Fruit fly (Drosophila melanogaster) whole organism, embryonic: ENCODE data around the gene CG14537.

Source experiments
- Blimp-1 ChIP-seq: fragments of 200-800 bp; sonication (Bioruptor generic); optimal IDR thresholded peaks from 3 replicates; lab custom pipeline; 2018; ENCODE audit warnings: missing biosample characterization, missing genetic modification characterization, mild to moderate bottlenecking, moderate library complexity, missing genetic modification reagents
- CG10366 ChIP-seq: fragments of 200-800 bp; sonication (Bioruptor generic); IDR thresholded peaks from 2 replicates; pipeline ENCODE4 v1.3.6; 2022; ENCODE audit warnings: missing biosample characterization, missing genetic modification characterization
- CG10543 ChIP-seq: fragments of 200-800 bp; sonication (Bioruptor generic); optimal IDR thresholded peaks from 3 replicates; lab custom pipeline; 2017; ENCODE audit warnings: missing biosample characterization, mild to moderate bottlenecking, missing genetic modification characterization, moderate library complexity
- CG11247 ChIP-seq: fragments of 200-800 bp; sonication (Bioruptor generic); IDR thresholded peaks from 2 replicates; pipeline ENCODE4 v1.3.6; 2022; ENCODE audit warnings: missing biosample characterization, missing genetic modification characterization
- CG11456 ChIP-seq: fragments of 200-800 bp; sonication (Bioruptor generic); IDR thresholded peaks from 3 replicates; pipeline ENCODE4 v1.3.6; 2022; ENCODE audit warnings: missing biosample characterization, missing genetic modification characterization
- CG12659 ChIP-seq: fragments of 200-800 bp; sonication (Bioruptor generic); optimal IDR thresholded peaks from 3 replicates; lab custom pipeline; 2017; ENCODE audit warnings: mild to moderate bottlenecking, missing biosample characterization, missing genetic modification reagents, missing genetic modification characterization
- CG13123 ChIP-seq: fragments of 200-800 bp; sonication (Bioruptor generic); optimal IDR thresholded peaks from 2 replicates; lab custom pipeline; 2016; ENCODE audit warnings: missing biosample characterization, missing genetic modification characterization
- CG13424 ChIP-seq: fragments of 200-800 bp; sonication (Bioruptor generic); optimal IDR thresholded peaks from 2 replicates; lab custom pipeline; 2019; ENCODE audit warnings: missing biosample characterization, mild to moderate bottlenecking, missing genetic modification characterization, moderate library complexity
- CG15011 ChIP-seq: fragments of 200-800 bp; sonication (Bioruptor generic); optimal IDR thresholded peaks from 3 replicates; lab custom pipeline; 2018; ENCODE audit warnings: missing biosample characterization, mild to moderate bottlenecking, missing genetic modification characterization
- CG16779 ChIP-seq: fragments of 200-800 bp; sonication (Bioruptor generic); IDR thresholded peaks from 2 replicates; pipeline ENCODE4 v1.3.6; 2022; ENCODE audit warnings: missing biosample characterization, missing genetic modification characterization
- CG17186 ChIP-seq: fragments of 200-800 bp; sonication (Bioruptor generic); optimal IDR thresholded peaks from 3 replicates; lab custom pipeline; 2017; ENCODE audit warnings: missing biosample characterization, missing genetic modification reagents, missing genetic modification characterization
- CG17359 ChIP-seq: fragments of 200-800 bp; sonication (Bioruptor generic); optimal IDR thresholded peaks from 3 replicates; lab custom pipeline; 2018; ENCODE audit warnings: missing biosample characterization, mild to moderate bottlenecking, missing genetic modification characterization, moderate library complexity
- CG1792 ChIP-seq: fragments of 200-800 bp; sonication (Bioruptor generic); optimal IDR thresholded peaks from 2 replicates; lab custom pipeline; 2016; ENCODE audit warnings: missing biosample characterization, missing genetic modification characterization
- CG18262 ChIP-seq: fragments of 200-800 bp; optimal IDR thresholded peaks from 3 replicates; lab custom pipeline; 2019; ENCODE audit warnings: missing biosample characterization, mild to moderate bottlenecking, missing genetic modification characterization, moderate library complexity
- CG2116 ChIP-seq: fragments of 200-800 bp; sonication (Bioruptor generic); optimal IDR thresholded peaks from 3 replicates; lab custom pipeline; 2018; ENCODE audit warnings: missing biosample characterization, mild to moderate bottlenecking, missing genetic modification characterization
- CG2120 ChIP-seq: fragments of 200-800 bp; sonication (Bioruptor generic); optimal IDR thresholded peaks from 3 replicates; lab custom pipeline; 2016; ENCODE audit warnings: missing biosample characterization, missing genetic modification characterization
- CG2875 ChIP-seq: fragments of 200-800 bp; sonication (Bioruptor generic); optimal IDR thresholded peaks from 2 replicates; lab custom pipeline; 2017; ENCODE audit warnings: missing biosample characterization, mild to moderate bottlenecking, missing genetic modification characterization, missing genetic modification reagents
- CG3281 ChIP-seq: fragments of 200-800 bp; sonication (Bioruptor generic); optimal IDR thresholded peaks from 3 replicates; lab custom pipeline; 2017; ENCODE audit warnings: missing biosample characterization, mild to moderate bottlenecking, missing genetic modification characterization
- CG4282 ChIP-seq: fragments of 200-800 bp; sonication (Bioruptor generic); optimal IDR thresholded peaks from 2 replicates; lab custom pipeline; 2016; ENCODE audit warnings: missing biosample characterization, missing genetic modification characterization
- CG4424 ChIP-seq: fragments of 200-800 bp; sonication (Bioruptor generic); optimal IDR thresholded peaks from 3 replicates; lab custom pipeline; 2016; ENCODE audit warnings: missing biosample characterization, missing genetic modification characterization
- CG6689 ChIP-seq: fragments of 200-800 bp; sonication (Bioruptor generic); IDR thresholded peaks from 2 replicates; pipeline ENCODE4 v1.3.6; 2022; ENCODE audit warnings: missing biosample characterization, missing genetic modification characterization
- CG6854 ChIP-seq: fragments of 200-800 bp; sonication (Bioruptor generic); optimal IDR thresholded peaks from 3 replicates; lab custom pipeline; 2017; ENCODE audit warnings: missing biosample characterization, mild to moderate bottlenecking, missing genetic modification characterization
- CG7556 ChIP-seq: fragments of 200-800 bp; sonication (Bioruptor generic); optimal IDR thresholded peaks from 2 replicates; lab custom pipeline; 2017; ENCODE audit warnings: missing biosample characterization, mild to moderate bottlenecking, missing genetic modification characterization
- CG8924 ChIP-seq: fragments of 200-800 bp; optimal IDR thresholded peaks from 3 replicates; lab custom pipeline; 2019; ENCODE audit warnings: missing biosample characterization, mild to moderate bottlenecking, missing genetic modification characterization, moderate library complexity
- CHES-1-like ChIP-seq: fragments of 200-800 bp; sonication (Bioruptor generic); optimal IDR thresholded peaks from 2 replicates; lab custom pipeline; 2016; ENCODE audit warnings: missing biosample characterization, missing genetic modification characterization
- CkIIα-i1 ChIP-seq: fragments of 200-800 bp; sonication (Bioruptor generic); IDR thresholded peaks from 2 replicates; pipeline ENCODE4 v1.3.6; 2022; ENCODE audit warnings: missing biosample characterization, missing genetic modification characterization
- CrebB ChIP-seq: fragments of 200-800 bp; sonication (Bioruptor generic); optimal IDR thresholded peaks from 3 replicates; lab custom pipeline; 2018; ENCODE audit warnings: missing biosample characterization, mild to moderate bottlenecking, missing genetic modification characterization
- Dbx ChIP-seq: fragments of 200-800 bp; sonication (Bioruptor generic); IDR thresholded peaks from 3 replicates; pipeline ENCODE4 v1.3.6; 2022; ENCODE audit warnings: missing biosample characterization, missing genetic modification characterization
- Fer1 ChIP-seq: fragments of 200-800 bp; sonication (Bioruptor generic); optimal IDR thresholded peaks from 2 replicates; lab custom pipeline; 2017; ENCODE audit warnings: missing biosample characterization, mild to moderate bottlenecking, missing genetic modification characterization
- HmgZ ChIP-seq: fragments of 200-800 bp; sonication (Bioruptor generic); optimal IDR thresholded peaks from 2 replicates; lab custom pipeline; 2018; ENCODE audit warnings: missing biosample characterization, mild to moderate bottlenecking, missing genetic modification characterization
- Hr39 ChIP-seq: fragments of >200 bp; optimal IDR thresholded peaks from 2 replicates; lab custom pipeline; 2017
- Hsf ChIP-seq: fragments of 200-800 bp; sonication (Bioruptor generic); optimal IDR thresholded peaks from 3 replicates; lab custom pipeline; 2016; ENCODE audit warnings: missing biosample characterization, missing genetic modification characterization
- Meics ChIP-seq: fragments of 200-800 bp; sonication (Bioruptor generic); optimal IDR thresholded peaks from 2 replicates; lab custom pipeline; 2017; ENCODE audit warnings: missing biosample characterization, mild to moderate bottlenecking, missing genetic modification characterization
- Mrtf ChIP-seq: fragments of 200-800 bp; sonication (Bioruptor generic); IDR thresholded peaks from 3 replicates; pipeline ENCODE4 v1.3.6; 2022; ENCODE audit warnings: missing biosample characterization, missing genetic modification characterization
- NK7.1 ChIP-seq: fragments of 200-800 bp; sonication (Bioruptor generic); optimal IDR thresholded peaks from 3 replicates; lab custom pipeline; 2016; ENCODE audit warnings: missing biosample characterization, missing genetic modification characterization
- Ravus ChIP-seq: fragments of 200-800 bp; sonication (Bioruptor generic); IDR thresholded peaks from 2 replicates; pipeline ENCODE4 v1.3.6; 2022; ENCODE audit warnings: missing biosample characterization, missing genetic modification characterization
- Ssrp ChIP-seq: fragments of 200-800 bp; sonication (Bioruptor generic); optimal IDR thresholded peaks from 2 replicates; lab custom pipeline; 2018; ENCODE audit warnings: missing biosample characterization, mild to moderate bottlenecking, missing genetic modification characterization, moderate library complexity
- Xrp1 ChIP-seq: fragments of 200-800 bp; sonication (Bioruptor generic); IDR thresholded peaks from 2 replicates; pipeline ENCODE4 v1.3.6; 2022; ENCODE audit warnings: missing biosample characterization, missing genetic modification characterization
- ara ChIP-seq: fragments of 200-800 bp; sonication (Bioruptor generic); IDR thresholded peaks from 2 replicates; pipeline ENCODE4 v1.3.6; 2022; ENCODE audit warnings: missing biosample characterization, missing genetic modification characterization
- chm ChIP-seq: fragments of 200-800 bp; sonication (Bioruptor generic); IDR thresholded peaks from 2 replicates; pipeline ENCODE4 v1.3.6; 2022; ENCODE audit warnings: missing biosample characterization, missing genetic modification characterization
- crc ChIP-seq: fragments of 200-800 bp; sonication (Bioruptor generic); optimal IDR thresholded peaks from 2 replicates; lab custom pipeline; 2016; ENCODE audit warnings: missing biosample characterization, missing genetic modification characterization
- cwo ChIP-seq: fragments of 200-800 bp; sonication (Bioruptor generic); optimal IDR thresholded peaks from 3 replicates; lab custom pipeline; 2017; ENCODE audit warnings: missing biosample characterization, missing genetic modification characterization, mild to moderate bottlenecking, moderate library complexity, missing genetic modification reagents
- dpn ChIP-seq, 2 experiments: fragments of 200-800 bp; sonication (Bioruptor generic); optimal IDR thresholded peaks; 3 replicates each; lab custom pipeline; 2016; ENCODE audit warnings: missing biosample characterization in 2 of 2, missing genetic modification characterization in 2 of 2
- fd64A ChIP-seq: fragments of 200-800 bp; sonication (Bioruptor generic); optimal IDR thresholded peaks from 3 replicates; lab custom pipeline; 2018; ENCODE audit warnings: missing biosample characterization, mild to moderate bottlenecking, missing genetic modification characterization
- insv ChIP-seq, 2 experiments: fragments of 200-800 bp; sonication (Bioruptor generic); optimal IDR thresholded peaks; 3 replicates each; lab custom pipeline; 2016 to 2018; ENCODE audit warnings: missing biosample characterization in 2 of 2, missing genetic modification characterization in 2 of 2
- lab ChIP-seq: fragments of 200-800 bp; sonication (Bioruptor generic); optimal IDR thresholded peaks from 3 replicates; lab custom pipeline; 2017; ENCODE audit warnings: missing biosample characterization, missing genetic modification characterization, mild to moderate bottlenecking, moderate library complexity, missing genetic modification reagents
- mirr ChIP-seq: fragments of 200-800 bp; sonication (Bioruptor generic); optimal IDR thresholded peaks from 3 replicates; lab custom pipeline; 2018; ENCODE audit warnings: missing biosample characterization, mild to moderate bottlenecking, missing genetic modification characterization
- pros ChIP-seq: fragments of 200-800 bp; sonication (Bioruptor generic); optimal IDR thresholded peaks from 3 replicates; lab custom pipeline; 2019; ENCODE audit warnings: missing biosample characterization, mild to moderate bottlenecking, missing genetic modification characterization, moderate library complexity
- schlank ChIP-seq: fragments of 200-800 bp; sonication (Bioruptor generic); optimal IDR thresholded peaks from 2 replicates; lab custom pipeline; 2018; ENCODE audit warnings: missing biosample characterization, mild to moderate bottlenecking, missing genetic modification characterization
- sr ChIP-seq: fragments of 200-800 bp; sonication (Bioruptor generic); IDR thresholded peaks from 3 replicates; pipeline ENCODE4 v1.3.6; 2022; ENCODE audit warnings: missing biosample characterization, missing genetic modification characterization
- unpg ChIP-seq: fragments of 200-800 bp; sonication (Bioruptor generic); optimal IDR thresholded peaks from 3 replicates; lab custom pipeline; 2018; ENCODE audit warnings: missing biosample characterization, mild to moderate bottlenecking, missing genetic modification characterization, moderate library complexity

The CG14537 gene

dm6 chr2L:7813357-7813756, 26.9 kb upstream of the CG14537 start (continued):
- TF ChIP-seq CG10543 (GFP tag; lab: Kevin White, UChicago), result peak; percentile 86
- TF ChIP-seq CG11456 (GFP tag; lab: Robert Waterston, UW), result peak; percentile 56; the same call in 1 of the 3 replicates
- TF ChIP-seq CG15011 (GFP tag; lab: Kevin White, UChicago), result peak; percentile 48
- TF ChIP-seq NK7.1 (GFP tag; lab: Kevin White, UChicago), result peak; percentile 46
- peak; percentile 1 for TF ChIP-seq CG4282
- TF ChIP-seq CG10366 (GFP tag; lab: Robert Waterston, UW), result no peak
- TF ChIP-seq CG3281 (GFP tag; lab: Kevin White, UChicago), result peak; percentile 75
- TF ChIP-seq Xrp1 (GFP tag; lab: Robert Waterston, UW), result peak; percentile 62
- TF ChIP-seq CG7556 (GFP tag; lab: Kevin White, UChicago), result peak; percentile 34
- TF ChIP-seq HmgZ, result no peak
- no peak for TF ChIP-seq Mrtf (GFP tag; lab: Robert Waterston, UW)
- TF ChIP-seq Ravus (GFP tag; lab: Robert Waterston, UW), result no peak
- TF ChIP-seq CG2875, result peak; percentile 35
- TF ChIP-seq CG4424 (GFP tag; lab: Kevin White, UChicago), result no peak
- peak; percentile 54 for TF ChIP-seq CG8924
- peak; percentile 29; the same call in 1 of the 3 replicates for TF ChIP-seq Dbx (GFP tag; lab: Robert Waterston, UW)
- TF ChIP-seq CG16779 (GFP tag; lab: Robert Waterston, UW), result no peak
- no peak for TF ChIP-seq CkIIα-i1 (GFP tag; lab: Robert Waterston, UW)
- peak; percentile 33 for TF ChIP-seq CG6854 (GFP tag; lab: Kevin White, UChicago)
- TF ChIP-seq CrebB (tag; lab: Kevin White, UChicago), result peak; percentile 50
- peak; percentile 90 for TF ChIP-seq lab (GFP tag; lab: Kevin White, UChicago)
- peak; percentile 24 for TF ChIP-seq unpg (GFP tag; lab: Kevin White, UChicago)
- TF ChIP-seq fd64A (GFP tag; lab: Kevin White, UChicago), result peak; percentile 81
- TF ChIP-seq CG12659, result peak; percentile 35
- peak in 1 of 2 experiments; percentile 23 for TF ChIP-seq insv (GFP tag; optimal IDR thresholded peaks at IDR 0.05; lab: Kevin White, UChicago)
- TF ChIP-seq sr (GFP tag; lab: Robert Waterston, UW), result no peak
- TF ChIP-seq crc (GFP tag; lab: Kevin White, UChicago), result peak; percentile 3
- peak; percentile 14 for TF ChIP-seq CG13424
- TF ChIP-seq CG6689, result no peak; the same call in 1 of the 2 replicates
- TF ChIP-seq CG17359, result peak; percentile 60
- peak; percentile 46 for TF ChIP-seq CG18262 (tag; lab: Kevin White, UChicago)
- TF ChIP-seq CG1792 (GFP tag; lab: Kevin White, UChicago), result peak; percentile 67
- TF ChIP-seq Hr39 (lab: Kevin White, UChicago), result no peak
- TF ChIP-seq CG2116 (GFP tag; lab: Kevin White, UChicago), result no peak
- TF ChIP-seq Meics, result peak; percentile 69
- TF ChIP-seq schlank (tag; lab: Kevin White, UChicago), result peak; percentile 36
- TF ChIP-seq pros (GFP tag; lab: Kevin White, UChicago), result no peak
- no peak for TF ChIP-seq Ssrp (tag; lab: Kevin White, UChicago)
- TF ChIP-seq Hsf (GFP tag; lab: Kevin White, UChicago), result no peak
- peak; percentile 74 for TF ChIP-seq Blimp-1
- peak; percentile 62; the same call in 1 of the 2 replicates for TF ChIP-seq chm
- peak; percentile 24 for TF ChIP-seq CG13123 (GFP tag; lab: Kevin White, UChicago)
- peak; percentile 70 for TF ChIP-seq CG11247 (GFP tag; lab: Robert Waterston, UW)
- peak; percentile 93 for TF ChIP-seq mirr (GFP tag; lab: Kevin White, UChicago)
- peak; percentile 26 for TF ChIP-seq CG17186 (GFP tag; lab: Kevin White, UChicago)
- peak; percentile 56; the same call in 1 of the 2 replicates for TF ChIP-seq ara (GFP tag; lab: Robert Waterston, UW)
- TF ChIP-seq CG2120, result peak; percentile 30
- peak in 1 of 2 experiments; percentile 51 for TF ChIP-seq dpn (GFP tag; optimal IDR thresholded peaks at IDR 0.05; lab: Kevin White, UChicago)
- TF ChIP-seq CHES-1-like (GFP tag; lab: Kevin White, UChicago), result no peak
- TF ChIP-seq Fer1 (GFP tag; lab: Kevin White, UChicago), result peak; percentile 79
- peak; percentile 53 for TF ChIP-seq cwo (GFP tag; lab: Kevin White, UChicago)
